ENCODE assay signal across 2 fruit fly cellular contexts in genomic region chr3L:19205764-19206163, dm6.
TF ChIP-seq lines count a peak whose summit lies in the region.

No protein-coding gene starts in this region.

- no peak for TF ChIP-seq CTCF in whole organism, embryonic (GFP tag; optimal IDR thresholded peaks at IDR 0.05; lab: Kevin White, UChicago)

TF ChIP-seq in whole organism, embryonic, 481 proteins besides CTCF, POLR2A, EP300 and RAD21 (continues in another document):
- TF ChIP-seq ac (GFP tag; optimal IDR thresholded peaks at IDR 0.05; lab: Kevin White, UChicago) (no peak), hbn (GFP tag; IDR thresholded peaks at IDR 0.05; lab: Robert Waterston, UW; ENCODE audit: partially characterized antibody) (no peak), Ets97D (GFP tag; optimal IDR thresholded peaks at IDR 0.05; lab: Kevin White, UChicago) (no peak), CG8388 (GFP tag; optimal IDR thresholded peaks at IDR 0.05; lab: Kevin White, UChicago) (peak; percentile 8), CG9215 (GFP tag; IDR thresholded peaks at IDR 0.05; lab: Robert Waterston, UW) (no peak), CG13424 (tag; optimal IDR thresholded peaks at IDR 0.05; lab: Kevin White, UChicago) (peak; percentile 15), dm (GFP tag; optimal IDR thresholded peaks at IDR 0.05; lab: Kevin White, UChicago) (no peak), row (GFP tag; IDR thresholded peaks at IDR 0.05; lab: Robert Waterston, UW) (peak; percentile 41; the same call in 2 of the 3 replicates), CG12155 (GFP tag; optimal IDR thresholded peaks at IDR 0.05; lab: Kevin White, UChicago) (no peak), Xrp1 (GFP tag; IDR thresholded peaks at IDR 0.05; lab: Robert Waterston, UW) (0 out of 2 replicates have a peak, but pooled peaks have one; percentile 18), crol (GFP tag; IDR thresholded peaks at IDR 0.05; lab: Robert Waterston, UW) (no peak), CG6854 (GFP tag; optimal IDR thresholded peaks at IDR 0.05; lab: Kevin White, UChicago) (no peak), CG11247 (GFP tag; IDR thresholded peaks at IDR 0.05; lab: Robert Waterston, UW) (no peak), CG8924 (tag; optimal IDR thresholded peaks at IDR 0.05; lab: Kevin White, UChicago) (peak; percentile 22), caup (GFP tag; optimal IDR thresholded peaks at IDR 0.05; lab: Kevin White, UChicago; ENCODE audit: severe bottlenecking) (no peak), CG4282 (GFP tag; optimal IDR thresholded peaks at IDR 0.05; lab: Kevin White, UChicago) (no peak), lmd (GFP tag; IDR thresholded peaks at IDR 0.05; lab: Robert Waterston, UW) (no peak), Deaf1 (tag; optimal IDR thresholded peaks at IDR 0.05; lab: Kevin White, UChicago) (peak; percentile 9), CG15514 (GFP tag; optimal IDR thresholded peaks at IDR 0.05; lab: Kevin White, UChicago) (peak; percentile 7), unpg (GFP tag; optimal IDR thresholded peaks at IDR 0.05; lab: Kevin White, UChicago) (peak; percentile 18), Pdp1 (GFP tag; optimal IDR thresholded peaks at IDR 0.05; lab: Kevin White, UChicago) (no peak), croc (GFP tag; conservative IDR thresholded peaks at IDR 0.05; lab: Robert Waterston, UW) (no peak), Fer2 (tag; optimal IDR thresholded peaks at IDR 0.05; lab: Kevin White, UChicago) (no peak), CG14965 (GFP tag; optimal IDR thresholded peaks at IDR 0.05; lab: Kevin White, UChicago; ENCODE audit: borderline replicate concordance) (no peak), Sox102F (GFP tag; optimal IDR thresholded peaks at IDR 0.05; lab: Kevin White, UChicago) (peak; percentile 39), Aef1 (GFP tag; IDR thresholded peaks at IDR 0.05; lab: Robert Waterston, UW) (no peak), ATbp (GFP tag; optimal IDR thresholded peaks at IDR 0.05; lab: Kevin White, UChicago) (peak; percentile 9), CG14667 (GFP tag; IDR thresholded peaks at IDR 0.05; lab: Robert Waterston, UW) (no peak), maf-S (GFP tag; optimal IDR thresholded peaks at IDR 0.05; lab: Kevin White, UChicago) (no peak), sqz (GFP tag; optimal IDR thresholded peaks at IDR 0.05; lab: Kevin White, UChicago) (peak; percentile 47), gem (tag; optimal IDR thresholded peaks at IDR 0.05; lab: Kevin White, UChicago) (peak; percentile 52), salm (tag; optimal IDR thresholded peaks at IDR 0.05; lab: Kevin White, UChicago) (no peak), lilli (GFP tag; optimal IDR thresholded peaks at IDR 0.05; lab: Kevin White, UChicago) (no peak), dmrt99B (tag; optimal IDR thresholded peaks at IDR 0.05; lab: Kevin White, UChicago) (peak; percentile 33), ham (GFP tag; IDR thresholded peaks at IDR 0.05; lab: Robert Waterston, UW) (no peak), CG3281 (GFP tag; optimal IDR thresholded peaks at IDR 0.05; lab: Kevin White, UChicago) (peak; percentile 22), Poxn (GFP tag; IDR thresholded peaks at IDR 0.05; lab: Robert Waterston, UW) (no peak), Rfx (GFP tag; IDR thresholded peaks at IDR 0.05; lab: Robert Waterston, UW) (0 out of 2 replicates have a peak, but pooled peaks have one; percentile 7), CG17612 (GFP tag; IDR thresholded peaks at IDR 0.05; lab: Robert Waterston, UW) (no peak), NC2α (GFP tag; optimal IDR thresholded peaks at IDR 0.05; lab: Kevin White, UChicago) (no peak), CG7839 (tag; optimal IDR thresholded peaks at IDR 0.05; lab: Kevin White, UChicago) (peak; percentile 24), org-1 (GFP tag; optimal IDR thresholded peaks at IDR 0.05; lab: Kevin White, UChicago) (no peak), Blimp-1 (GFP tag; optimal IDR thresholded peaks at IDR 0.05; lab: Kevin White, UChicago) (peak; percentile 22), Asciz (GFP tag; optimal IDR thresholded peaks at IDR 0.05; lab: Kevin White, UChicago) (no peak), sens (GFP tag; lab: Kevin White, UChicago) (peak; percentile 34), grau (tag; optimal IDR thresholded peaks at IDR 0.05; lab: Kevin White, UChicago) (peak; percentile 29), CG18262 (tag; optimal IDR thresholded peaks at IDR 0.05; lab: Kevin White, UChicago) (peak; percentile 15)

TF ChIP-seq in whole organism, prepupa, 60 proteins besides CTCF, POLR2A, EP300 and RAD21:
- TF ChIP-seq Eip75B (GFP tag; optimal IDR thresholded peaks at IDR 0.05; lab: Kevin White, UChicago) (no peak), Met (GFP tag; optimal IDR thresholded peaks at IDR 0.05; lab: Kevin White, UChicago) (no peak), CG31627 (GFP tag; optimal IDR thresholded peaks at IDR 0.05; lab: Kevin White, UChicago) (no peak), pdm3 (GFP tag; optimal IDR thresholded peaks at IDR 0.05; lab: Kevin White, UChicago) (no peak), cyc (GFP tag; optimal IDR thresholded peaks at IDR 0.05; lab: Kevin White, UChicago) (no peak), CG7368 (GFP tag; optimal IDR thresholded peaks at IDR 0.05; lab: Kevin White, UChicago) (no peak), svp (GFP tag; lab: Kevin White, UChicago) (peak; percentile 60), CG11902 (GFP tag; optimal IDR thresholded peaks at IDR 0.05; lab: Kevin White, UChicago) (no peak)

Comparison
In these comparisons a context has a peak if more than half of its experiments do, and no peak if none do; other contexts are left out.
1. Of the 7 proteins assayed by ChIP-seq in both whole organism, embryonic and whole organism, prepupa: peak only in whole organism, embryonic: Blimp-1 and Sox102F; only in whole organism, prepupa: none; in both: none; in neither: 5.